Fruit fly (Drosophila melanogaster) whole organism, embryonic: ENCODE measurements around the gene Cip4.

Experiments
- Adf1 ChIP-seq: fragments of 200-800 bp; sonication (Bioruptor generic); IDR thresholded peaks from 2 replicates; pipeline ENCODE4 v1.3.6; 2022; ENCODE audit warnings: missing biosample characterization, missing genetic modification characterization
- Aef1 ChIP-seq: fragments of 200-800 bp; sonication (Bioruptor generic); IDR thresholded peaks from 3 replicates; pipeline ENCODE4 v1.3.6; 2022; ENCODE audit warnings: missing biosample characterization, missing genetic modification characterization
- BEAF-32 ChIP-seq: fragments of 200-800 bp; sonication (Bioruptor generic); optimal IDR thresholded peaks from 3 replicates; lab custom pipeline; 2017; ENCODE audit warnings: missing biosample characterization, missing genetic modification characterization, mild to moderate bottlenecking, moderate library complexity, missing genetic modification reagents
- CG1024 ChIP-seq: fragments of 200-800 bp; sonication (Bioruptor generic); IDR thresholded peaks from 2 replicates; pipeline ENCODE4 v1.3.6; 2022; ENCODE audit warnings: missing biosample characterization, missing genetic modification characterization
- CG10274 ChIP-seq: fragments of 200-800 bp; sonication (Bioruptor generic); optimal IDR thresholded peaks from 3 replicates; lab custom pipeline; 2017; ENCODE audit warnings: missing biosample characterization, mild to moderate bottlenecking, missing genetic modification characterization
- CG12071 ChIP-seq: fragments of 200-800 bp; sonication (Bioruptor generic); optimal IDR thresholded peaks from 3 replicates; lab custom pipeline; 2018; ENCODE audit warnings: missing biosample characterization, mild to moderate bottlenecking, missing genetic modification characterization
- CG12219 ChIP-seq: fragments of 200-800 bp; sonication (Bioruptor generic); optimal IDR thresholded peaks from 3 replicates; lab custom pipeline; 2018; ENCODE audit warnings: missing biosample characterization, mild to moderate bottlenecking, missing genetic modification characterization
- CG12236 ChIP-seq: fragments of 200-800 bp; sonication (Bioruptor generic); optimal IDR thresholded peaks from 2 replicates; lab custom pipeline; 2016; ENCODE audit warnings: missing biosample characterization, missing genetic modification characterization
- CG14710 ChIP-seq: fragments of 200-800 bp; sonication (Bioruptor generic); optimal IDR thresholded peaks from 3 replicates; lab custom pipeline; 2019; ENCODE audit warnings: missing biosample characterization, mild to moderate bottlenecking, missing genetic modification characterization, moderate library complexity
- CG14965 ChIP-seq: fragments of 200-800 bp; sonication (Bioruptor generic); optimal IDR thresholded peaks from 2 replicates; lab custom pipeline; 2016; ENCODE audit warnings: missing biosample characterization, missing genetic modification characterization, borderline replicate concordance
- CG15479 ChIP-seq: fragments of 200-800 bp; sonication (Bioruptor generic); optimal IDR thresholded peaks from 3 replicates; lab custom pipeline; 2019; ENCODE audit warnings: missing biosample characterization, mild to moderate bottlenecking, missing genetic modification characterization, moderate library complexity
- CG15696 ChIP-seq: fragments of 200-800 bp; sonication (Bioruptor generic); optimal IDR thresholded peaks from 2 replicates; lab custom pipeline; 2019; ENCODE audit warnings: missing biosample characterization, mild to moderate bottlenecking, missing genetic modification characterization, moderate library complexity
- CG17385 ChIP-seq: fragments of 200-800 bp; sonication (Bioruptor generic); optimal IDR thresholded peaks from 3 replicates; lab custom pipeline; 2018; ENCODE audit warnings: missing biosample characterization, mild to moderate bottlenecking, missing genetic modification characterization
- CG1792 ChIP-seq: fragments of 200-800 bp; sonication (Bioruptor generic); optimal IDR thresholded peaks from 2 replicates; lab custom pipeline; 2016; ENCODE audit warnings: missing biosample characterization, missing genetic modification characterization
- CG2120 ChIP-seq: fragments of 200-800 bp; sonication (Bioruptor generic); optimal IDR thresholded peaks from 3 replicates; lab custom pipeline; 2016; ENCODE audit warnings: missing biosample characterization, missing genetic modification characterization
- CG2202 ChIP-seq: fragments of 200-800 bp; sonication (Bioruptor generic); optimal IDR thresholded peaks from 2 replicates; lab custom pipeline; 2018; ENCODE audit warnings: missing biosample characterization, mild to moderate bottlenecking, missing genetic modification characterization
- CG3995 ChIP-seq: fragments of 200-800 bp; sonication (Bioruptor generic); optimal IDR thresholded peaks from 3 replicates; lab custom pipeline; 2016; ENCODE audit warnings: missing biosample characterization, missing genetic modification characterization
- CG7372 ChIP-seq: fragments of 200-800 bp; sonication (Bioruptor generic); IDR thresholded peaks from 2 replicates; pipeline ENCODE4 v1.3.6; 2022; ENCODE audit warnings: missing biosample characterization, missing genetic modification characterization
- CG7963 ChIP-seq: fragments of 200-800 bp; sonication (Bioruptor generic); IDR thresholded peaks from 3 replicates; pipeline ENCODE4 v1.3.6; 2022; ENCODE audit warnings: missing biosample characterization, missing genetic modification characterization; ENCODE audit not compliant: partially characterized antibody
- D ChIP-seq, 2 experiments: fragments of 200-800 bp in 1 of 2; fragments of >200 bp in 1 of 2; sonication (Bioruptor generic) in 1 of 2; optimal IDR thresholded peaks; 2 replicates in 1 of 2; 3 replicates in 1 of 2; lab custom pipeline; 2017; ENCODE audit warnings: mild to moderate bottlenecking in 1 of 2, missing biosample characterization in 1 of 2, missing genetic modification characterization in 1 of 2, missing genetic modification reagents in 1 of 2
- Doc2 ChIP-seq: fragments of 200-800 bp; sonication (Bioruptor generic); IDR thresholded peaks from 2 replicates; pipeline ENCODE4 v1.3.6; 2022; ENCODE audit warnings: missing biosample characterization, missing genetic modification characterization
- Gsc ChIP-seq: fragments of 200-800 bp; sonication (Bioruptor generic); IDR thresholded peaks from 2 replicates; pipeline ENCODE4 v1.3.6; 2022; ENCODE audit warnings: missing biosample characterization, missing genetic modification characterization
- Hmx ChIP-seq: fragments of 200-800 bp; sonication (Bioruptor generic); optimal IDR thresholded peaks from 2 replicates; lab custom pipeline; 2016; ENCODE audit warnings: missing biosample characterization, missing genetic modification characterization
- Hr51 ChIP-seq, 2 experiments: fragments of 200-800 bp; sonication (Bioruptor generic); optimal IDR thresholded peaks; 2 replicates in 1 of 2; 3 replicates in 1 of 2; lab custom pipeline; 2016 to 2018; ENCODE audit warnings: missing biosample characterization in 2 of 2, missing genetic modification characterization in 2 of 2, mild to moderate bottlenecking in 1 of 2, moderate library complexity in 1 of 2
- Lim3 ChIP-seq: fragments of 200-800 bp; sonication (Bioruptor generic); IDR thresholded peaks from 2 replicates; pipeline ENCODE4 v1.3.6; 2022; ENCODE audit warnings: missing biosample characterization, missing genetic modification characterization
- Max ChIP-seq: fragments of 200-800 bp; sonication (Bioruptor generic); optimal IDR thresholded peaks from 2 replicates; lab custom pipeline; 2016; ENCODE audit warnings: missing biosample characterization, mild to moderate bottlenecking, missing genetic modification characterization
- NFAT ChIP-seq: fragments of 200-800 bp; sonication (Bioruptor generic); IDR thresholded peaks from 2 replicates; pipeline ENCODE4 v1.3.6; 2022; ENCODE audit warnings: missing biosample characterization, missing genetic modification characterization
- Pdp1 ChIP-seq, 2 experiments: fragments of 200-800 bp; sonication (Bioruptor generic); optimal IDR thresholded peaks; 3 replicates each; lab custom pipeline; 2016; ENCODE audit warnings: missing biosample characterization in 2 of 2, missing genetic modification characterization in 2 of 2, mild to moderate bottlenecking in 1 of 2, moderate library complexity in 1 of 2
- Taf1 ChIP-seq: fragments of 200-800 bp; sonication (Bioruptor generic); IDR thresholded peaks from 2 replicates; pipeline ENCODE4 v1.3.6; 2022; ENCODE audit warnings: missing biosample characterization, missing genetic modification characterization
- ase ChIP-seq: fragments of 200-800 bp; sonication (Bioruptor generic); IDR thresholded peaks from 3 replicates; pipeline ENCODE4 v1.3.6; 2022; ENCODE audit warnings: missing biosample characterization, missing genetic modification characterization
- bab2 ChIP-seq: fragments of 200-800 bp; sonication (Bioruptor generic); optimal IDR thresholded peaks from 2 replicates; lab custom pipeline; 2016; ENCODE audit warnings: missing biosample characterization, missing genetic modification characterization
- caup ChIP-seq: fragments of 200-800 bp; sonication (Bioruptor generic); optimal IDR thresholded peaks from 3 replicates; lab custom pipeline; 2017; ENCODE audit warnings: missing biosample characterization, mild to moderate bottlenecking, missing genetic modification characterization, moderate library complexity; ENCODE audit not compliant: severe bottlenecking
- chinmo ChIP-seq: fragments of 200-800 bp; sonication (Bioruptor generic); IDR thresholded peaks from 4 replicates; pipeline ENCODE4 v1.3.6; 2022; ENCODE audit warnings: missing biosample characterization, missing genetic modification characterization; ENCODE audit not compliant: partially characterized antibody
- croc ChIP-seq: fragments of 200-800 bp; sonication (Bioruptor generic); conservative IDR thresholded peaks from 3 replicates; pipeline ENCODE4 v1.3.6; 2022; ENCODE audit warnings: missing biosample characterization, missing genetic modification characterization
- ems ChIP-seq: fragments of 200-800 bp; sonication (Bioruptor generic); optimal IDR thresholded peaks from 3 replicates; lab custom pipeline; 2016; ENCODE audit warnings: missing biosample characterization, missing genetic modification characterization
- esg ChIP-seq: fragments of 200-800 bp; sonication (Bioruptor generic); conservative IDR thresholded peaks from 2 replicates; pipeline ENCODE4 v1.3.6; 2022; ENCODE audit warnings: missing biosample characterization, missing genetic modification characterization
- lmd ChIP-seq: fragments of 200-800 bp; sonication (Bioruptor generic); IDR thresholded peaks from 2 replicates; pipeline ENCODE4 v1.3.6; 2022; ENCODE audit warnings: missing biosample characterization, missing genetic modification characterization
- pho ChIP-seq: fragments of 200-800 bp; sonication (Bioruptor generic); optimal IDR thresholded peaks from 2 replicates; lab custom pipeline; 2016; ENCODE audit warnings: missing biosample characterization, missing genetic modification characterization
- pnt ChIP-seq: fragments of 200-800 bp; sonication (Bioruptor generic); optimal IDR thresholded peaks from 3 replicates; lab custom pipeline; 2016; ENCODE audit warnings: missing biosample characterization, missing genetic modification characterization
- ro ChIP-seq: fragments of 200-800 bp; sonication (Bioruptor generic); IDR thresholded peaks from 2 replicates; pipeline ENCODE4 v1.3.6; 2022; ENCODE audit warnings: missing biosample characterization, missing genetic modification characterization
- salm ChIP-seq: fragments of 200-800 bp; sonication (Bioruptor generic); optimal IDR thresholded peaks from 2 replicates; lab custom pipeline; 2018; ENCODE audit warnings: missing biosample characterization, mild to moderate bottlenecking, missing genetic modification characterization
- slp2 ChIP-seq: fragments of 200-800 bp; sonication (Bioruptor generic); optimal IDR thresholded peaks from 2 replicates; lab custom pipeline; 2016; ENCODE audit warnings: missing biosample characterization, missing genetic modification characterization
- tin ChIP-seq: fragments of 200-800 bp; sonication (Bioruptor generic); optimal IDR thresholded peaks from 3 replicates; lab custom pipeline; 2016; ENCODE audit warnings: missing biosample characterization, missing genetic modification characterization
- tio ChIP-seq: fragments of 200-800 bp; sonication (Bioruptor generic); optimal IDR thresholded peaks from 2 replicates; lab custom pipeline; 2017; ENCODE audit warnings: missing biosample characterization, missing genetic modification characterization, inconsistent platforms
- trem ChIP-seq: fragments of 200-800 bp; optimal IDR thresholded peaks from 3 replicates; lab custom pipeline; 2019; ENCODE audit warnings: missing biosample characterization, mild to moderate bottlenecking, missing genetic modification characterization, moderate library complexity
- wdn ChIP-seq: fragments of 200-800 bp; sonication (Bioruptor generic); IDR thresholded peaks from 2 replicates; pipeline ENCODE4 v1.3.6; 2022; ENCODE audit warnings: missing biosample characterization, missing genetic modification characterization
- zen ChIP-seq: fragments of 200-800 bp; sonication (Bioruptor generic); optimal IDR thresholded peaks from 3 replicates; lab custom pipeline; 2018; ENCODE audit warnings: missing biosample characterization, mild to moderate bottlenecking, missing genetic modification characterization, moderate library complexity

Gene Cip4

DNA sequence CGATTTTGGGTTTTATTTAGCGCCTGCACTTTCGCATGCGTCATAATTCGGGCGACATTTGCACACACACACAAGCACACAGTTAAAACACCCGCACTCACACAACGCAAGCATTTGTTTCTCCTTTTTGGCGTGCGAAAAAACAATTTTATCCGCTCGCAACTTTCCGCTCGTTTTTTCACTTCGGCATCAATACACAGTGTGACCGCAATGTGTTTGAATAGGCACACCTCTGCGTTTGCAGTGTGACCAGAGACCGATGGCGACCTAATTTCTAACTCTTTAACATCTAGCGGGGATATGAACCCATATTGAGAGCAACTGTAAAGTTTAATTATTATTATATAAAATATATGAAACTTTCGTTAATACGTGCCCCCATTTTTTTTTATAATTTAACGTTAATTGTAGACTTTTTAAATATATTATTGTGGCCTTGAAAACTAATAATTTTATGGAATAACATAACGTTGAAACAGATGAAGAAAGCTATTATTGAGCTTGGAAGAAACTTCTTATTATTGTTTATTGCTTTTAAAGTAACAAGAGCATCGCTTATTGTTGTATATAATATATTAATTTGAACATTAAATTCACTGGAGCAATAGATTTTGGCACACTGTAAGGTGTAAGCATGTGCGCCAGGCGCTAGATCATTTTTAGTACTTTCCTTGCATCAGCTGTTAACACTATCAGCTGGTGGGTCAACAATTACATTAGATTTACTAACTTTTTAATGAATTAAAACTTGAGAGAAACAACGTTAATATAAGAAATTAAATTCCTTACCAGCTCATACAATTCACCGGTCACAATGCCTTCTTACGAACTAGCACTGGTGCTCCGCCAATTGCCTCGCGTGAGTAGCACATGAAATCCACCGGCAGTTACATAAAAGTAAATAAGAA is at the start of gene Cip4, which contains the start of gene mRpS6 (continued):
- TF ChIP-seq CG14710 (peak; percentile 51), esg (GFP tag; lab: Robert Waterston, UW) (peak; percentile 87), CG7963 (GFP tag; lab: Robert Waterston, UW) (0 out of 3 replicates have a peak, but pooled peaks have one; percentile 34), CG14965 (GFP tag; lab: Kevin White, UChicago) (no peak), pho (GFP tag; lab: Kevin White, UChicago) (peak; percentile 45), salm (tag; lab: Kevin White, UChicago) (peak; percentile 56), wdn (GFP tag; lab: Robert Waterston, UW) (peak; percentile 74), D (optimal IDR thresholded peaks at IDR 0.05; lab: Kevin White, UChicago) (no peak), D (GFP tag; optimal IDR thresholded peaks at IDR 0.05; lab: Kevin White, UChicago) (no peak), Gsc (no peak; the same call in 1 of the 2 replicates), Max (no peak), Hmx (GFP tag; lab: Kevin White, UChicago) (no peak), CG15479 (GFP tag; lab: Kevin White, UChicago) (peak; percentile 51), Taf1 (GFP tag; lab: Robert Waterston, UW) (peak; percentile 63), CG15696 (no peak), trem (tag; lab: Kevin White, UChicago) (peak; percentile 51), chinmo (GFP tag; lab: Robert Waterston, UW) (peak; percentile 77; the same call in 3 of the 4 replicates), Adf1 (GFP tag; lab: Robert Waterston, UW) (peak; percentile 46), CG3995 (GFP tag; lab: Kevin White, UChicago) (no peak), tin (GFP tag; lab: Kevin White, UChicago) (no peak), pnt (GFP tag; lab: Kevin White, UChicago) (no peak), ro (GFP tag; lab: Robert Waterston, UW) (peak; percentile 29; the same call in 1 of the 2 replicates), Doc2 (GFP tag; lab: Robert Waterston, UW) (no peak), CG12219 (GFP tag; lab: Kevin White, UChicago) (peak; percentile 50), CG12071 (GFP tag; lab: Kevin White, UChicago) (no peak), bab2 (GFP tag; lab: Kevin White, UChicago) (peak; percentile 49), lmd (GFP tag; lab: Robert Waterston, UW) (peak; percentile 51; the same call in 1 of the 2 replicates), CG17385 (peak; percentile 82), ems (peak; percentile 61), CG2120 (GFP tag; lab: Kevin White, UChicago) (peak; percentile 84), CG12236 (GFP tag; lab: Kevin White, UChicago) (no peak), ase (GFP tag; lab: Robert Waterston, UW) (peak; percentile 61; the same call in 2 of the 3 replicates), croc (GFP tag; lab: Robert Waterston, UW) (0 out of 3 replicates have a peak, but pooled peaks have one; percentile 18), Aef1 (GFP tag; lab: Robert Waterston, UW) (peak; percentile 54; the same call in 2 of the 3 replicates), CG2202 (tag; lab: Kevin White, UChicago) (peak; percentile 18), Pdp1 (GFP tag; optimal IDR thresholded peaks at IDR 0.05; lab: Kevin White, UChicago) (peak; percentile 54 to 92), CG1792 (GFP tag; lab: Kevin White, UChicago) (no peak), Lim3 (0 out of 2 replicates have a peak, but pooled peaks have one; percentile 32), NFAT (GFP tag; lab: Robert Waterston, UW) (peak; percentile 57; the same call in 1 of the 2 replicates), zen (no peak), BEAF-32 (peak; percentile 38), CG7372 (peak; percentile 67), slp2 (GFP tag; lab: Kevin White, UChicago) (peak; percentile 40), Hr51 (GFP tag; optimal IDR thresholded peaks at IDR 0.05; lab: Kevin White, UChicago) (peak; percentile 52 to 84), CG10274 (no peak), CG1024 (peak; percentile 67), tio (GFP tag; lab: Kevin White, UChicago) (peak; percentile 83), caup (GFP tag; lab: Kevin White, UChicago) (peak; percentile 74)
